Worm (Caenorhabditis elegans) whole organism, L1 larva: ENCODE results near the gene sup-9.
"Not testable (repeated sequence)": the region's sequence is repeated elsewhere in the genome, so short reads cannot be mapped to it uniquely, and the experiment has no call there.

ENCODE experiments used
- blmp-1 ChIP-seq: fragments of 150-350 bp; optimal IDR thresholded peaks from 2 replicates; lab custom pipeline; 2014; ENCODE audit warnings: missing biosample characterization, missing genetic modification characterization
- egl-27 ChIP-seq, 2 experiments: fragments of 150-350 bp in 1 of 2; sonication (generic microtip); optimal IDR thresholded peaks; 3 replicates each; lab custom pipeline; 2017 to 2018; ENCODE audit warnings: missing biosample characterization in 2 of 2, missing genetic modification characterization in 2 of 2, missing genetic modification reagents in 2 of 2
- ets-5 ChIP-seq: fragments of 200-800 bp; sonication (Bioruptor generic); IDR thresholded peaks from 2 replicates; pipeline ENCODE4 v1.3.6; 2022; ENCODE audit warnings: missing genetic modification characterization, missing compliant biosample characterization
- mdl-1 ChIP-seq, 2 experiments: fragments of 150-350 bp; optimal IDR thresholded peaks; 2 replicates each; lab custom pipeline; 2014 to 2017; ENCODE audit warnings: missing biosample characterization in 2 of 2, missing genetic modification characterization in 2 of 2, inconsistent platforms in 1 of 2
- mef-2 ChIP-seq: fragments of 150-350 bp; optimal IDR thresholded peaks from 2 replicates; lab custom pipeline; 2014; ENCODE audit warnings: missing biosample characterization, missing genetic modification characterization
- pag-3 ChIP-seq: sonication (generic microtip); optimal IDR thresholded peaks from 2 replicates; lab custom pipeline; 2017; ENCODE audit warnings: missing genetic modification characterization, mild to moderate bottlenecking, missing compliant biosample characterization, antibody characterized with exemption, borderline replicate concordance; ENCODE audit not compliant: insufficient read depth
- skn-1 ChIP-seq: fragments of 150-350 bp; optimal IDR thresholded peaks from 2 replicates; lab custom pipeline; 2014; ENCODE audit warnings: missing biosample characterization, missing genetic modification characterization
- sox-4 ChIP-seq: sonication (generic microtip); optimal IDR thresholded peaks from 2 replicates; lab custom pipeline; 2016; ENCODE audit warnings: missing genetic modification characterization, missing compliant biosample characterization
- unc-62 ChIP-seq: fragments of 150-350 bp; optimal IDR thresholded peaks from 2 replicates; lab custom pipeline; 2014; ENCODE audit warnings: missing biosample characterization, missing genetic modification reagents, missing genetic modification characterization

ce11 chrII:2646756-2647155 is 40.1 kb downstream of the sup-9 start, which contains the start of gene F22E5.12:
- not testable (repeated sequence) for TF ChIP-seq sox-4 (tag; lab: Kevin White, UChicago); unc-62 (GFP tag; lab: Kevin White, UChicago); skn-1 (tag; lab: Kevin White, UChicago); mef-2 (tag; lab: Kevin White, UChicago); blmp-1 (tag; lab: Kevin White, UChicago); egl-27 (tag; optimal IDR thresholded peaks at IDR 0.05; lab: Kevin White, UChicago); pag-3 (tag; lab: Kevin White, UChicago); mdl-1 (tag; optimal IDR thresholded peaks at IDR 0.05; lab: Kevin White, UChicago); ets-5 (GFP tag; lab: Robert Waterston, UW)
